Fruit fly (Drosophila melanogaster) whole organism, embryonic: Measurements from ENCODE around the gene axo.
A peak's percentile ranks its signal among the peaks of the same experiment; 100 is the strongest.

Experiments used
- Bgb ChIP-seq: fragments of 200-800 bp; sonication (Bioruptor generic); IDR thresholded peaks from 2 replicates; pipeline ENCODE4 v1.3.6; 2022; ENCODE audit warnings: missing biosample characterization, missing genetic modification characterization; ENCODE audit not compliant: partially characterized antibody
- C15 ChIP-seq: fragments of 200-800 bp; sonication (Bioruptor generic); IDR thresholded peaks from 3 replicates; pipeline ENCODE4 v1.3.6; 2022; ENCODE audit warnings: missing biosample characterization, missing genetic modification characterization
- CG10366 ChIP-seq: fragments of 200-800 bp; sonication (Bioruptor generic); IDR thresholded peaks from 2 replicates; pipeline ENCODE4 v1.3.6; 2022; ENCODE audit warnings: missing biosample characterization, missing genetic modification characterization
- CG11456 ChIP-seq: fragments of 200-800 bp; sonication (Bioruptor generic); IDR thresholded peaks from 3 replicates; pipeline ENCODE4 v1.3.6; 2022; ENCODE audit warnings: missing biosample characterization, missing genetic modification characterization
- CG11696 ChIP-seq: fragments of 200-800 bp; sonication (Bioruptor generic); IDR thresholded peaks from 2 replicates; pipeline ENCODE4 v1.3.6; 2022; ENCODE audit warnings: missing biosample characterization, missing genetic modification characterization
- CG12071 ChIP-seq: fragments of 200-800 bp; sonication (Bioruptor generic); optimal IDR thresholded peaks from 3 replicates; lab custom pipeline; 2018; ENCODE audit warnings: missing biosample characterization, mild to moderate bottlenecking, missing genetic modification characterization
- CG12104 ChIP-seq: fragments of 200-800 bp; sonication (Bioruptor generic); optimal IDR thresholded peaks from 3 replicates; lab custom pipeline; 2016; ENCODE audit warnings: missing biosample characterization, missing genetic modification characterization
- CG12391 ChIP-seq: fragments of 200-800 bp; sonication (Bioruptor generic); optimal IDR thresholded peaks from 3 replicates; lab custom pipeline; 2018; ENCODE audit warnings: missing biosample characterization, mild to moderate bottlenecking, missing genetic modification characterization, moderate library complexity
- CG12659 ChIP-seq: fragments of 200-800 bp; sonication (Bioruptor generic); optimal IDR thresholded peaks from 3 replicates; lab custom pipeline; 2017; ENCODE audit warnings: mild to moderate bottlenecking, missing biosample characterization, missing genetic modification reagents, missing genetic modification characterization
- CG12942 ChIP-seq: fragments of 200-800 bp; sonication (Bioruptor generic); optimal IDR thresholded peaks from 3 replicates; lab custom pipeline; 2016; ENCODE audit warnings: missing biosample characterization, missing genetic modification characterization
- CG13296 ChIP-seq: fragments of 200-800 bp; sonication (Bioruptor generic); optimal IDR thresholded peaks from 3 replicates; lab custom pipeline; 2018; ENCODE audit warnings: missing biosample characterization, mild to moderate bottlenecking, missing genetic modification characterization
- CG13775 ChIP-seq: fragments of 200-800 bp; sonication (Bioruptor generic); optimal IDR thresholded peaks from 3 replicates; lab custom pipeline; 2017; ENCODE audit warnings: missing biosample characterization, mild to moderate bottlenecking, missing genetic modification characterization
- CG16813 ChIP-seq: fragments of 200-800 bp; sonication (Bioruptor generic); IDR thresholded peaks from 3 replicates; pipeline ENCODE4 v1.3.6; 2022; ENCODE audit warnings: missing biosample characterization, missing genetic modification characterization; ENCODE audit not compliant: partially characterized antibody
- CG1792 ChIP-seq: fragments of 200-800 bp; sonication (Bioruptor generic); optimal IDR thresholded peaks from 2 replicates; lab custom pipeline; 2016; ENCODE audit warnings: missing biosample characterization, missing genetic modification characterization
- CG2678 ChIP-seq: fragments of 200-800 bp; sonication (Bioruptor generic); optimal IDR thresholded peaks from 3 replicates; lab custom pipeline; 2019; ENCODE audit warnings: missing biosample characterization, mild to moderate bottlenecking, missing genetic modification characterization, moderate library complexity
- CG30020 ChIP-seq: fragments of 200-800 bp; optimal IDR thresholded peaks from 2 replicates; lab custom pipeline; 2019; ENCODE audit warnings: missing biosample characterization, mild to moderate bottlenecking, missing genetic modification characterization, moderate library complexity
- CG30403 ChIP-seq: fragments of 200-800 bp; sonication (Bioruptor generic); optimal IDR thresholded peaks from 3 replicates; lab custom pipeline; 2016; ENCODE audit warnings: missing biosample characterization, missing genetic modification characterization
- CG31388 ChIP-seq: fragments of 200-800 bp; sonication (Bioruptor generic); optimal IDR thresholded peaks from 2 replicates; lab custom pipeline; 2016; ENCODE audit warnings: missing biosample characterization, missing genetic modification characterization
- CG3163 ChIP-seq: fragments of 200-800 bp; sonication (Bioruptor generic); optimal IDR thresholded peaks from 3 replicates; lab custom pipeline; 2016; ENCODE audit warnings: missing biosample characterization, missing genetic modification characterization
- CG32772 ChIP-seq: fragments of 200-800 bp; sonication (Bioruptor generic); IDR thresholded peaks from 2 replicates; pipeline ENCODE4 v1.3.6; 2022; ENCODE audit warnings: missing biosample characterization, missing genetic modification characterization
- CG3407 ChIP-seq: fragments of 200-800 bp; sonication (Bioruptor generic); optimal IDR thresholded peaks from 2 replicates; lab custom pipeline; 2018; ENCODE audit warnings: missing biosample characterization, mild to moderate bottlenecking, missing genetic modification characterization
- CG4617 ChIP-seq: fragments of 200-800 bp; sonication (Bioruptor generic); optimal IDR thresholded peaks from 3 replicates; lab custom pipeline; 2016; ENCODE audit warnings: missing biosample characterization, missing genetic modification characterization, borderline replicate concordance
- CG4820 ChIP-seq: fragments of 200-800 bp; sonication (Bioruptor generic); optimal IDR thresholded peaks from 3 replicates; lab custom pipeline; 2016; ENCODE audit warnings: missing biosample characterization, missing genetic modification characterization
- CG5245 ChIP-seq: fragments of 200-800 bp; sonication (Bioruptor generic); optimal IDR thresholded peaks from 3 replicates; lab custom pipeline; 2016; ENCODE audit warnings: missing biosample characterization, missing genetic modification characterization
- CG6689 ChIP-seq: fragments of 200-800 bp; sonication (Bioruptor generic); IDR thresholded peaks from 2 replicates; pipeline ENCODE4 v1.3.6; 2022; ENCODE audit warnings: missing biosample characterization, missing genetic modification characterization
- CG8388 ChIP-seq: fragments of 200-800 bp; sonication (Bioruptor generic); optimal IDR thresholded peaks from 2 replicates; lab custom pipeline; 2019; ENCODE audit warnings: missing biosample characterization, mild to moderate bottlenecking, missing genetic modification characterization, moderate library complexity
- CG8944 ChIP-seq: fragments of 200-800 bp; sonication (Bioruptor generic); optimal IDR thresholded peaks from 3 replicates; lab custom pipeline; 2016; ENCODE audit warnings: missing biosample characterization, missing genetic modification characterization
- E2f2 ChIP-seq: fragments of 200-800 bp; sonication (Bioruptor generic); IDR thresholded peaks from 2 replicates; pipeline ENCODE4 v1.3.6; 2022; ENCODE audit warnings: missing biosample characterization, missing genetic modification characterization
- HmgD ChIP-seq: fragments of 200-800 bp; sonication (Bioruptor generic); optimal IDR thresholded peaks from 3 replicates; lab custom pipeline; 2016; ENCODE audit warnings: missing biosample characterization, missing genetic modification characterization
- Max ChIP-seq: fragments of 200-800 bp; sonication (Bioruptor generic); optimal IDR thresholded peaks from 2 replicates; lab custom pipeline; 2016; ENCODE audit warnings: missing biosample characterization, mild to moderate bottlenecking, missing genetic modification characterization
- NC2α ChIP-seq: fragments of 200-800 bp; sonication (Bioruptor generic); optimal IDR thresholded peaks from 2 replicates; lab custom pipeline; 2016; ENCODE audit warnings: missing biosample characterization, missing genetic modification characterization
- abd-A ChIP-seq: fragments of 200-800 bp; sonication (Bioruptor generic); optimal IDR thresholded peaks from 3 replicates; lab custom pipeline; 2019; ENCODE audit warnings: missing biosample characterization, mild to moderate bottlenecking, missing genetic modification characterization, moderate library complexity
- aop ChIP-seq: fragments of 200-800 bp; sonication (Bioruptor generic); IDR thresholded peaks from 2 replicates; pipeline ENCODE4 v1.3.6; 2022; ENCODE audit warnings: missing biosample characterization, missing genetic modification characterization
- ap ChIP-seq: fragments of 200-800 bp; sonication (Bioruptor generic); IDR thresholded peaks from 2 replicates; pipeline ENCODE4 v1.3.6; 2022; ENCODE audit warnings: missing biosample characterization, missing genetic modification characterization
- cas ChIP-seq: fragments of 200-800 bp; sonication (Bioruptor generic); IDR thresholded peaks from 2 replicates; pipeline ENCODE4 v1.3.6; 2022; ENCODE audit warnings: missing biosample characterization, missing genetic modification characterization
- chinmo ChIP-seq: fragments of 200-800 bp; sonication (Bioruptor generic); IDR thresholded peaks from 4 replicates; pipeline ENCODE4 v1.3.6; 2022; ENCODE audit warnings: missing biosample characterization, missing genetic modification characterization; ENCODE audit not compliant: partially characterized antibody
- dm ChIP-seq: fragments of 200-800 bp; sonication (Bioruptor generic); optimal IDR thresholded peaks from 3 replicates; lab custom pipeline; 2016; ENCODE audit warnings: missing biosample characterization, missing genetic modification characterization
- esg ChIP-seq: fragments of 200-800 bp; sonication (Bioruptor generic); conservative IDR thresholded peaks from 2 replicates; pipeline ENCODE4 v1.3.6; 2022; ENCODE audit warnings: missing biosample characterization, missing genetic modification characterization
- fru ChIP-seq: fragments of >200 bp; optimal IDR thresholded peaks from 2 replicates; lab custom pipeline; 2017
- h ChIP-seq: fragments of >200 bp; optimal IDR thresholded peaks from 2 replicates; lab custom pipeline; 2017
- nmo ChIP-seq: fragments of 200-800 bp; sonication (Bioruptor generic); optimal IDR thresholded peaks from 2 replicates; lab custom pipeline; 2018; ENCODE audit warnings: missing biosample characterization, mild to moderate bottlenecking, missing genetic modification characterization, moderate library complexity
- otp ChIP-seq: fragments of 200-800 bp; sonication (Bioruptor generic); IDR thresholded peaks from 3 replicates; pipeline ENCODE4, ENCODE4 v1.3.6; 2022; ENCODE audit warnings: missing biosample characterization, missing genetic modification characterization
- pum ChIP-seq: fragments of 200-800 bp; sonication (Bioruptor generic); optimal IDR thresholded peaks from 2 replicates; lab custom pipeline; 2016; ENCODE audit warnings: missing biosample characterization, missing genetic modification characterization
- pzg ChIP-seq: fragments of 200-800 bp; sonication (Bioruptor generic); optimal IDR thresholded peaks from 3 replicates; lab custom pipeline; 2018; ENCODE audit warnings: missing biosample characterization, mild to moderate bottlenecking, missing genetic modification characterization, moderate library complexity
- shn ChIP-seq: fragments of 200-800 bp; sonication (Bioruptor generic); optimal IDR thresholded peaks from 3 replicates; lab custom pipeline; 2016; ENCODE audit warnings: missing biosample characterization, missing genetic modification characterization
- sug ChIP-seq: fragments of 200-800 bp; optimal IDR thresholded peaks from 2 replicates; lab custom pipeline; 2019; ENCODE audit warnings: missing biosample characterization, mild to moderate bottlenecking, missing genetic modification characterization, moderate library complexity
- tgo ChIP-seq: fragments of 200-800 bp; sonication (Bioruptor generic); IDR thresholded peaks from 3 replicates; pipeline ENCODE4 v1.3.6; 2022; ENCODE audit warnings: missing biosample characterization, missing genetic modification characterization
- ttk ChIP-seq: fragments of 200-800 bp; sonication (Bioruptor generic); IDR thresholded peaks from 2 replicates; pipeline ENCODE4 v2.1.2; 2022; ENCODE audit warnings: missing biosample characterization, missing genetic modification characterization
- twi ChIP-seq: fragments of 200-800 bp; optimal IDR thresholded peaks from 2 replicates; lab custom pipeline; 2019; ENCODE audit warnings: missing biosample characterization, mild to moderate bottlenecking, missing genetic modification characterization, moderate library complexity
- zen2 ChIP-seq: fragments of 200-800 bp; sonication (Bioruptor generic); IDR thresholded peaks from 3 replicates; pipeline ENCODE4 v1.3.6; 2022; ENCODE audit warnings: missing biosample characterization, missing genetic modification characterization; ENCODE audit not compliant: partially characterized antibody

The axo gene

dm6 chr3L:4624371-4625154 is 62.6 kb downstream of the axo start (continued):
- TF ChIP-seq otp (GFP tag; lab: Robert Waterston, UW), result 0 out of 3 replicates have a peak, but pooled peaks have one; percentile 30
- peak; percentile 95 for TF ChIP-seq CG2678 (tag; lab: Kevin White, UChicago)
- TF ChIP-seq CG10366 (GFP tag; lab: Robert Waterston, UW), result peak; percentile 85
- TF ChIP-seq twi (tag; lab: Kevin White, UChicago), result no peak
- peak; percentile 83 for TF ChIP-seq CG8388
- TF ChIP-seq CG5245 (GFP tag; lab: Kevin White, UChicago), result peak; percentile 84
- TF ChIP-seq CG16813, result no peak
- TF ChIP-seq h (lab: Kevin White, UChicago), result no peak
- peak; percentile 89 for TF ChIP-seq tgo (GFP tag; lab: Robert Waterston, UW)
- peak; percentile 42 for TF ChIP-seq CG30020 (tag; lab: Kevin White, UChicago)
- peak; percentile 91 for TF ChIP-seq CG12391 (tag; lab: Kevin White, UChicago)
- peak; percentile 77 for TF ChIP-seq CG12942 (GFP tag; lab: Kevin White, UChicago)
- TF ChIP-seq pzg (GFP tag; lab: Kevin White, UChicago), result no peak
- TF ChIP-seq CG12104 (GFP tag; lab: Kevin White, UChicago), result peak; percentile 87
- peak; percentile 87 for TF ChIP-seq CG30403 (GFP tag; lab: Kevin White, UChicago)
- peak; percentile 83 for TF ChIP-seq ttk (GFP tag; lab: Robert Waterston, UW)
- 0 out of 4 replicates have a peak, but pooled peaks have one; percentile 49 for TF ChIP-seq chinmo (GFP tag; lab: Robert Waterston, UW)
- peak; percentile 64 for TF ChIP-seq HmgD (GFP tag; lab: Kevin White, UChicago)
- no peak for TF ChIP-seq Bgb (GFP tag; lab: Robert Waterston, UW)
- TF ChIP-seq CG13775 (GFP tag; lab: Kevin White, UChicago), result peak; percentile 88
- TF ChIP-seq zen2 (GFP tag; lab: Robert Waterston, UW), result no peak
- TF ChIP-seq CG4617 (GFP tag; lab: Kevin White, UChicago), result peak; percentile 74
- TF ChIP-seq CG11456 (GFP tag; lab: Robert Waterston, UW), result peak; percentile 72
- peak; percentile 90 for TF ChIP-seq CG4820
- 0 out of 2 replicates have a peak, but pooled peaks have one; percentile 61 for TF ChIP-seq aop (GFP tag; lab: Robert Waterston, UW)
- peak; percentile 81 for TF ChIP-seq CG1792
- TF ChIP-seq CG11696 (GFP tag; lab: Robert Waterston, UW), result peak; percentile 55
- TF ChIP-seq nmo, result peak; percentile 95
- peak; percentile 80 for TF ChIP-seq CG32772
- peak; percentile 68 for TF ChIP-seq E2f2 (GFP tag; lab: Robert Waterston, UW)
- peak; percentile 70 for TF ChIP-seq NC2α (GFP tag; lab: Kevin White, UChicago)
- peak; percentile 87 for TF ChIP-seq CG12659
- TF ChIP-seq CG8944 (GFP tag; lab: Kevin White, UChicago), result peak; percentile 84
- TF ChIP-seq cas (GFP tag; lab: Robert Waterston, UW), result peak; percentile 63; the same call in 1 of the 2 replicates
- TF ChIP-seq abd-A (tag; lab: Kevin White, UChicago), result peak; percentile 74
- peak; percentile 61 for TF ChIP-seq dm (GFP tag; lab: Kevin White, UChicago)
- peak; percentile 90 for TF ChIP-seq esg (GFP tag; lab: Robert Waterston, UW)
- peak; percentile 81 for TF ChIP-seq ap (GFP tag; lab: Robert Waterston, UW)
- peak; percentile 72 for TF ChIP-seq Max (GFP tag; lab: Kevin White, UChicago)
- TF ChIP-seq CG3163 (GFP tag; lab: Kevin White, UChicago), result peak; percentile 84
- TF ChIP-seq CG12071, result peak; percentile 79
- peak; percentile 84 for TF ChIP-seq pum (GFP tag; lab: Kevin White, UChicago)
- TF ChIP-seq shn (GFP tag; lab: Kevin White, UChicago), result peak; percentile 92
- peak; percentile 73; the same call in 2 of the 3 replicates for TF ChIP-seq C15 (GFP tag; lab: Robert Waterston, UW)
- TF ChIP-seq CG13296, result peak; percentile 82
- TF ChIP-seq CG3407 (GFP tag; lab: Kevin White, UChicago), result peak; percentile 26
- peak; percentile 92 for TF ChIP-seq CG6689
- TF ChIP-seq fru, result no peak
- peak; percentile 67 for TF ChIP-seq sug (tag; lab: Kevin White, UChicago)
- peak; percentile 43 for TF ChIP-seq CG31388 (GFP tag; lab: Kevin White, UChicago)
